Fruit fly (Drosophila melanogaster): ENCODE results near the gene CG11779.

DNA sequence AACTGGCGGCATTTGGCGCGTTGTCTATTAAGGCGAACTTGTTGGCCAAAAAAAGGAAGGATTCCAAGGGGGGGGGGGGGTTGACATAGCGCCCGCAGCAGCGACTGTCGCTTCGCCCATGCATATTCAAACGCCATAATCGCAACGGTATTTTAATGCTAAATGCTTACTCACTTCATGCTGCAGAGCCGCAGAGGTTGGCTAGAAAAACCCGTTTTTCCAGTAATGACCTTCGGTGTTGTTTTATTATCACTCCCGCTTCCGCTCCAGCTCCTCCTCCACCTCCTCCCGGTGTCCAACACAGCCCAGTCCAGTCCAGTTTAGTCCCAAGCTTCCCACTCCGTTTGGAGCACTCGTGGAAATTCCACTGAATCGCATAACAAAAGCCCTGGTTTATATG, 48.5 kb downstream of the CG11779 start:
- TF ChIP-seq CG4496 (GFP tag; IDR thresholded peaks at IDR 0.05) = no peak
- no peak for TF ChIP-seq CG12605 (GFP tag; IDR thresholded peaks at IDR 0.05)
- TF ChIP-seq D1 (tag; optimal IDR thresholded peaks at IDR 0.05) = no peak
- no peak for TF ChIP-seq CG10348 (GFP tag; IDR thresholded peaks at IDR 0.05)
- TF ChIP-seq Snoo (tag; optimal IDR thresholded peaks at IDR 0.05) = no peak
- no peak for TF ChIP-seq CG17806 (tag; optimal IDR thresholded peaks at IDR 0.05)

Measured in whole organism, pupa.